Fruit fly (Drosophila melanogaster) whole organism: Measurements from ENCODE around the gene CG8668.

Experiments used
- CG8478 ChIP-seq: fragments of >200 bp; optimal IDR thresholded peaks from 2 replicates; lab custom pipeline; 2018; ENCODE audit warnings: inconsistent platforms
- Dll ChIP-seq: fragments of >200 bp; optimal IDR thresholded peaks from 2 replicates; lab custom pipeline; 2017
- EcR ChIP-seq, 2 experiments: fragments of >200 bp; optimal IDR thresholded peaks; 2 replicates each; lab custom pipeline; 2017; ENCODE audit warnings: missing biosample characterization in 2 of 2, missing genetic modification characterization in 2 of 2, missing genetic modification reagents in 2 of 2
- pan ChIP-seq: fragments of >200 bp; optimal IDR thresholded peaks from 2 replicates; lab custom pipeline; 2017
- psq ChIP-seq: fragments of >200 bp; optimal IDR thresholded peaks from 2 replicates; lab custom pipeline; 2017
- usp ChIP-seq: fragments of >200 bp; optimal IDR thresholded peaks from 2 replicates; lab custom pipeline; 2017; ENCODE audit warnings: missing biosample characterization, missing genetic modification characterization, mixed read lengths

Gene CG8668

DNA sequence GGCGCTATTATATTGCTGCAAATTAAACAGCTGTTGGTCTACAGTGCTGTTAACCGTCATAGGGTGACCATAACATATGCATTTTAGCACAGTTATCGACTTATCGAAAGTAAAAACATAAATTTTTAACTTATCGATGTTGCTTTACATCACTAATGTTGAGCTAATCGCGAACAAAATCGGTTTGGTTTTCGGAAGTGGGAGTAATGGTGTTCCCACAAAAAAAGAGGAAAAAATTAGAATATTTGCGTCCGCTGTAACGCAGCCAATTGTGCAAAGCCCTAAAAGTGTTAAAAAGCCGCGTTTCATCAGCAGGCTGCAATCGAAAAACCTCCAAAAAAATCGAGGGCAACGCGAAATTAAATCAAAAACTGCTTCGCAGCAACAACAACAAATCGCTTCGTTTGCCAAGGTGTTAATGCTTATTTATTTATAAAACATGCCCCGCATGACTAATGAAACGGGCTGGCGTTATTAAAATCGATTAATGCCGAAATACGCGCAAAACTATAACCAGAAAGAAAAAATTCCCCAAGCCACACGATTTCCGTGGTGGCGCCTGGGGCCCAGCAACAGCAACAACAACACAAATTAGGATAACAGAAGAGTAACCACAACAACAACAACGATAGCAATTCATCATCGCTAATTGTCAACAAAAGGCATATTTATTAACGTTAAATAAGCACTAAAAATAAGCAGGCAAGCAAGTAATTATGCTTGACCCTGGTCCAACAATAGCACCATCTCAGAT is at the start of gene CG8668, which contains the start of gene CG12375:
CG8668 (plus strand) TSS at position 153 of the 754 bp plus-strand sequence.
CG12375 (minus strand) TSS at position 42 of the 754 bp plus-strand sequence.
- TF ChIP-seq psq (lab: Kevin White, UChicago) (no peak), usp (no peak), EcR (GFP tag; optimal IDR thresholded peaks at IDR 0.05; lab: Kevin White, UChicago) (no peak), pan (lab: Kevin White, UChicago) (no peak), CG8478 (lab: Kevin White, UChicago) (no peak), Dll (lab: Kevin White, UChicago) (no peak)

- TF ChIP-seq EcR (GFP tag; optimal IDR thresholded peaks at IDR 0.05; lab: Kevin White, UChicago) (no peak), psq (lab: Kevin White, UChicago) (no peak), pan (lab: Kevin White, UChicago) (no peak), CG8478 (lab: Kevin White, UChicago) (no peak), Dll (lab: Kevin White, UChicago) (no peak), usp (no peak)
These were observed 46.2 kb upstream of the CG8668 start for dm6 chr2L:8080645-8081044.

DNA sequence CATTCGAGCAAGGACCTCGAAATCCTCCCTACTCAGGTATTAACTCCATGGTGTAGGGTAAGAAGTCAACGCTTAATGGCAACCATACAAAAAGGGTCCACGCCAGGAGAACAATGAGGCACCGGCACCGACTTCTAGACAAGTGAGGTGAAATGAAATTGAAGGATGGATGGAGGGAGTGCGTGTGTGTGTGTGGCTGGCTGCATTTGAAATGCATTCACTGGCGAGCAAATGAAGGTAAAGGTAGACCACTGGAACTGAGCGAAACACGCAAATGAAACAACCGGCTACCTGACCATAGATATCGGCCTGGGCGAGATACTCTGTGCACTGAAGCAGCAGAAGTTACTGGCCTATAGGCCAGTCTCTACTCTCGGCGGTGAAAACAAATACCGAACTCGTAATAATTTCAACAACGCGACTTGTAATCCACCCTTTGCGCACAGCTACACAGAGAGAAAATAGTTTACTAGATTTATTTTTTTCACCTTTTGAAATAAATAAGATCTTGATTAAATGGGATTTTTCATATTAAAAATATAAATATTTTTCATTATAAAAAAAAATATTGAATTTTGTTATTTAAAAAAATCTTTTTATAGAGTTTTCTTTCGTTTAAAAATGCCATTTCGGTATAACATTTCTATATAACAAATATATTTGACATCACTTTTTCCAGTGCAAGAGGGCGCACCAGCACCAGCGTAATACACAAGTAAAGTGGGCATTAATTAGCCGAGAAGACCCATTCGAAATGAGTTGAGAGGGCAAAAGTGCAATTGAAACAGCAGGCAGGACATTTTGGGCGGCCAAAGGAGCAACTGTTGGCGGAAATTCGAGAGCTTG is 44.9 kb upstream of the CG8668 start:
- TF ChIP-seq pan (lab: Kevin White, UChicago): no peak
- no peak for TF ChIP-seq psq (lab: Kevin White, UChicago)
- no peak for TF ChIP-seq usp
- TF ChIP-seq EcR (GFP tag; optimal IDR thresholded peaks at IDR 0.05; lab: Kevin White, UChicago): no peak
- TF ChIP-seq CG8478 (lab: Kevin White, UChicago): no peak
- no peak for TF ChIP-seq Dll (lab: Kevin White, UChicago)

DNA sequence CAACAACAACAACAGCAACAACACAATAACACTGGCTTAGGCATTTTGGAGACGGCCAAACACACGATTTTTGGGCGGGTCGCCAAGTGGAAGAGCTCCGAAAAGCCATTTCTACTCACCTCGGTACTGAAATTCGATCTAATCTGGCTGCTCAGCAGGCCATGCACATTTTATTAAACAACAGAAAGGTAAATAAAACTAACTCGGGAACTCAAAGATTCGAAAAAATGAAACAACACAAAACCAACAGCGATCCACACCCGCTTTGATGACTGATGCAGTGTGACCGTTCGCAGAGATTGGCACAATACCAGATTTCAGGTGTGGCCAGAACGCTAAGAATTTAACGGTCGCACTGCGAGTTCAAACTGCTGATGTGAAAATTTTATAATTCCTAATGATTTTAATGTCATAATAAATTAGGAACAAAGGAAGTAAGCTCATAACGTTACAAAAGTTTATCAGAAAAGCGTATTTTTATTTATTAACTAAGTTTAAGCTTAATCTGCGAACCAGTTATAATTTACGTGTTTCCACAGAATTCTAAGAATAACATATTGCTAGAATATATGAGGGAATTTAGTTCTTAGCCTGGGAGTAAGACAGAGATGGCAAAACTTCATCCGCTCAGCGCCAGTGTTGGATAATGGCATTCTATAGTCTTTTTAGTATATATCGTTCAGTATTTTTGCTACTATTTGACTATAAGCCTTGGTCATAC is 43.9 kb upstream of the CG8668 start, which contains the start of gene Mcr:
Mcr (minus strand) TSS at position 291 of the 721 bp plus-strand sequence.
- TF ChIP-seq pan (lab: Kevin White, UChicago) (no peak), psq (lab: Kevin White, UChicago) (no peak), usp (no peak), EcR (GFP tag; optimal IDR thresholded peaks at IDR 0.05; lab: Kevin White, UChicago) (no peak), CG8478 (lab: Kevin White, UChicago) (no peak), Dll (lab: Kevin White, UChicago) (no peak)

DNA sequence CACCGCTTCAGTTG is 43.6 kb upstream of the CG8668 start, which contains the start of gene Bsg:
Bsg (plus strand) TSS at position 8 of the 14 bp plus-strand sequence.
- TF ChIP-seq CG8478 (lab: Kevin White, UChicago) (no peak), EcR (GFP tag; optimal IDR thresholded peaks at IDR 0.05; lab: Kevin White, UChicago) (no peak), pan (lab: Kevin White, UChicago) (no peak), usp (no peak), psq (lab: Kevin White, UChicago) (no peak), Dll (lab: Kevin White, UChicago) (no peak)

dm6 chr2L:8083427-8084295 is 43.1 kb upstream of the CG8668 start:
- TF ChIP-seq CG8478 (lab: Kevin White, UChicago): peak; percentile 63
- no peak for TF ChIP-seq usp
- peak in 1 of 2 experiments; percentile 68 for TF ChIP-seq EcR (GFP tag; optimal IDR thresholded peaks at IDR 0.05; lab: Kevin White, UChicago)

- no peak for TF ChIP-seq Dll (lab: Kevin White, UChicago)
- TF ChIP-seq usp: no peak
- TF ChIP-seq EcR (GFP tag; optimal IDR thresholded peaks at IDR 0.05; lab: Kevin White, UChicago): no peak
- TF ChIP-seq CG8478 (lab: Kevin White, UChicago): no peak
- no peak for TF ChIP-seq psq (lab: Kevin White, UChicago)
These were observed 42.2 kb upstream of the CG8668 start for dm6 chr2L:8084349-8085203.

DNA sequence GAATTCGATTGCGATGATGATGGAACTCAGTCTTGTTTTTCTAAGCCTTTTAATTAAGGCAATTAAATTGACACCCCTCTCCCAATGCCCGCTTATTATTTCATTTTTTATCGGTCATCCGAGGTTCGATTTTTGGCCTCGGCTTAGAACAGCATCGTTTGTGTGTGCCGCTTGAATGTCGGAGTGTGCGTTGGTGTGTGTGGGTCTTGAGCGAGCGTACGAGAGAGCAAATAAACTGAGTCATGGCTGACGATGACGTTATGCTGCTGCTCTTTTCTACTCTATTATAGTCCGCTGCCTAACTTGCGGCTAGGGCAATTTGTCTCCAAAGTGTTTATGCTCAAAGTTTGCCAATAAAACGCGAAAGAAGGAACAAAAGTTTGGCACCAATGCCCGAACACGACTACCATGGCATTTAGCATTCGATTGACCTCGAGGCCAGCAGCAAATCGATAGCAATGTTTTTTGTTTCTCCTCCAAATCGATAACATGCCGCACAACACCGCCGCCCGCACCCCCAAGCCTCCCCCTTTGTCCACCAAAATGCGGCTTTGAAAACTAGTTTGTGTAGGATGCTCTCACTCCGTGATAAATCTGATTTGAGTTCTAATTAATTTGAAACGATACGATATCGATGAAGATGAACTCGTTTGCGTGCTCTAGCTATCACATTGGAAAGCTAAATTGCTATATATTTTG is 41.2 kb upstream of the CG8668 start:
- no peak for TF ChIP-seq psq (lab: Kevin White, UChicago)
- TF ChIP-seq EcR (GFP tag; optimal IDR thresholded peaks at IDR 0.05; lab: Kevin White, UChicago): no peak
- TF ChIP-seq Dll (lab: Kevin White, UChicago): no peak
- TF ChIP-seq CG8478 (lab: Kevin White, UChicago): no peak
- TF ChIP-seq pan (lab: Kevin White, UChicago): no peak
- TF ChIP-seq usp: no peak

DNA sequence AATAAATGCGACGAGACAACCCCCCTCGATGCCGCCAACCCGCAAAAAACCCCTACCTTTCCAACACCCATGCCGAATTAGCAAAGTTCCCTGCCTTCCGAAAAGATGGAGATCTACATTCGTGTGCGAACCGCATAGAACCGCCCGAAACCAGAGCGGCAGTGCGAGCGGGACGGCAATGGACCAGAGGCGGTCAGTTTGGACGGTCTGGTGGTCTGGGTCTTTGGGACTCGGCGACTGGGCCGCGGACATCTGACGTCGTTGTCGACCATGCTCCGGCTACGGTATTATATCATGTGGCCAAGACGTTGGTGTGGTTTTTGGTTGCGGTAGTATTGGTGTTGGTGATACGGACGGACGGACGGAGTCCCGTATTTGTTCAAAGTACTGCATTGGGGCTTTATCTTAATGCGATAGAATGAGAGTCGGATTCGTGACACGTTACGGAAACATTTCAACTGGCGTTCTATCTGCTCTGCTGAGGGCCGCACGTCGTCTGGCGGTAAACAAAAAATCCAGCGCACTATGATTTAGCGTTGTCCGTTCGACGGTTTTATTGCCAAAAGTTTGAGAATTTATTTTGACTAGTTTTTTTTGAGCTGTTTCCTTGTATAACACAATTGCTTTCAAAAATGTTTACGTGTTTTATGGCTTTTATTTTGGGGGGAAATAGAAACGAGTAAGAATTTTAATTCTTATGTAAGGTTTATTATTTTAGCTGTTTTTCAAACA is 39.9 kb upstream of the CG8668 start:
- no peak for TF ChIP-seq EcR (GFP tag; optimal IDR thresholded peaks at IDR 0.05; lab: Kevin White, UChicago)
- TF ChIP-seq CG8478 (lab: Kevin White, UChicago): no peak
- no peak for TF ChIP-seq Dll (lab: Kevin White, UChicago)
- TF ChIP-seq usp: no peak
- TF ChIP-seq psq (lab: Kevin White, UChicago): no peak
- no peak for TF ChIP-seq pan (lab: Kevin White, UChicago)
